Worm (Caenorhabditis elegans) whole organism, young adult: ENCODE results near the gene tsp-6.

Source experiments
- F57A8.1 ChIP-seq: fragments of 200-800 bp; sonication (Bioruptor generic); optimal IDR thresholded peaks from 2 replicates; lab custom pipeline; 2018; ENCODE audit warnings: mild to moderate bottlenecking, missing genetic modification characterization, moderate library complexity, missing compliant biosample characterization
- cebp-2 ChIP-seq: fragments of 200-800 bp; sonication (Bioruptor generic); IDR thresholded peaks from 2 replicates; pipeline ENCODE4 v1.3.6; 2022; ENCODE audit warnings: missing genetic modification characterization, missing compliant biosample characterization
- ceh-40 ChIP-seq: fragments of 200-800 bp; sonication (Bioruptor generic); IDR thresholded peaks from 2 replicates; pipeline ENCODE4 v1.3.6; 2022; ENCODE audit warnings: missing genetic modification characterization, missing compliant biosample characterization
- ceh-79 ChIP-seq: sonication (generic microtip); optimal IDR thresholded peaks from 2 replicates; lab custom pipeline; 2017; ENCODE audit warnings: mild to moderate bottlenecking, missing genetic modification characterization, missing compliant biosample characterization
- dpff-1 ChIP-seq: sonication (generic microtip); optimal IDR thresholded peaks from 2 replicates; lab custom pipeline; 2017; ENCODE audit warnings: mild to moderate bottlenecking, missing genetic modification characterization, missing compliant biosample characterization
- gei-17 ChIP-seq: fragments of 200-800 bp; sonication (Bioruptor generic); optimal IDR thresholded peaks from 2 replicates; lab custom pipeline; 2018; ENCODE audit warnings: mild to moderate bottlenecking, missing genetic modification characterization, missing compliant biosample characterization
- pha-4 ChIP-seq: fragments of 150-350 bp; sonication (generic microtip); optimal IDR thresholded peaks from 2 replicates; lab custom pipeline; 2014; ENCODE audit warnings: missing biosample characterization, missing genetic modification reagents, missing genetic modification characterization
- rec-8 ChIP-seq, 2 experiments: sonication (generic microtip); optimal IDR thresholded peaks; 2 replicates each; lab custom pipeline; 2016; ENCODE audit warnings: mild to moderate bottlenecking in 2 of 2, missing genetic modification characterization in 2 of 2, missing genetic modification reagents in 2 of 2, missing genotype in 2 of 2, missing biosample characterization in 1 of 2, missing compliant biosample characterization in 1 of 2, moderate library complexity in 1 of 2
- snpc-4 ChIP-seq, 5 experiments: fragments of 150-350 bp in 1 of 5; sonication (generic microtip) in 4 of 5; optimal IDR thresholded peaks; 2 replicates each; lab custom pipeline; 2014 to 2018; ENCODE audit warnings: missing genetic modification characterization in 5 of 5, missing biosample characterization in 3 of 5, antibody characterized with exemption in 2 of 5, mild to moderate bottlenecking in 2 of 5, missing compliant biosample characterization in 2 of 5, missing genotype in 2 of 5, moderate library complexity in 2 of 5, missing genetic modification reagents in 1 of 5
- tbp1 ChIP-seq: fragments of 200-800 bp; sonication (Bioruptor generic); optimal IDR thresholded peaks from 2 replicates; lab custom pipeline; 2018; ENCODE audit warnings: mild to moderate bottlenecking, missing genetic modification characterization, missing compliant biosample characterization
- unc-62 ChIP-seq: fragments of 150-350 bp; optimal IDR thresholded peaks from 2 replicates; lab custom pipeline; 2014; ENCODE audit warnings: missing biosample characterization, missing genetic modification reagents, missing genetic modification characterization
- xnd-1 ChIP-seq: sonication (generic microtip); optimal IDR thresholded peaks from 2 replicates; lab custom pipeline; 2016; ENCODE audit warnings: missing genotype, missing genetic modification reagents, missing genetic modification characterization, missing compliant biosample characterization

DNA sequence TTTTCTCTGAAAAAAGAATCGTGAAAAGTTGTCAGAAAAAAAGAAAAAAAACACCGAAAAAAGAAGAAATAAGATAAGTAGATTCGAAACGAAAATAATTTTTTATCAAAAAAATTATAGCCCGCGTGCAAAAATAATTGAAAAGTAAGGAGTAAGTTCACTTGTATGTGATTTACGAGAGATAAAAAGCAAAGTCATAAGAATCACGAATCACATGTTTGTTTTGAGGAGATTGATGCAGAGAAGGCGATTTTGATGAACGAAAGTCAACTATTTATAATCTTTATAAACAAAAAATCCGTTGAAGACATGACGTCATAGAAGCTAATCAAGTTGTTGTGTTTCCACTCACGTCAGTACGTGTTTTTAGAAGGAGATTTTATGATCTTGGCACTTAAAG lies 20.0 kb downstream of the tsp-6 start, which contains the start of gene Y71H10B.1:
- TF ChIP-seq pha-4 (tag; lab: Kevin White, UChicago) (no peak), tbp1 (no peak), ceh-40 (GFP tag; lab: Robert Waterston, UW) (no peak), F57A8.1 (GFP tag; lab: Kevin White, UChicago) (no peak), unc-62 (no peak), dpff-1 (no peak), gei-17 (GFP tag; lab: Kevin White, UChicago) (no peak), snpc-4 (GFP tag; optimal IDR thresholded peaks at IDR 0.05; lab: Kevin White, UChicago) (no peak), snpc-4 (tag; optimal IDR thresholded peaks at IDR 0.05; lab: Kevin White, UChicago) (no peak), xnd-1 (tag; lab: Kevin White, UChicago) (no peak), ceh-79 (tag; lab: Kevin White, UChicago) (no peak), cebp-2 (GFP tag; lab: Robert Waterston, UW) (no peak), rec-8 (tag; optimal IDR thresholded peaks at IDR 0.05; lab: Kevin White, UChicago) (no peak)
